Worm (Caenorhabditis elegans) whole organism, midembryonic: ENCODE measurements around the gene T10D4.19.

Experiments used
- T22C8.4 ChIP-seq: fragments of 200-800 bp; sonication (Bioruptor generic); IDR thresholded peaks from 2 replicates; pipeline ENCODE4 v1.3.6; 2022; ENCODE audit warnings: missing genetic modification characterization, missing compliant biosample characterization
- cog-1 ChIP-seq: sonication (generic microtip); optimal IDR thresholded peaks from 2 replicates; lab custom pipeline; 2016; ENCODE audit warnings: missing genetic modification characterization, missing compliant biosample characterization
- flt-1 ChIP-seq: fragments of 200-800 bp; sonication (Bioruptor generic); IDR thresholded peaks from 2 replicates; pipeline ENCODE4 v1.3.6; 2022; ENCODE audit warnings: missing genetic modification characterization, missing compliant biosample characterization
- klf-2 ChIP-seq: fragments of 200-800 bp; sonication (Bioruptor generic); conservative IDR thresholded peaks from 2 replicates; pipeline ENCODE4 v1.3.6; 2022; ENCODE audit warnings: missing genetic modification reagents, missing genetic modification characterization, missing compliant biosample characterization
- med-1 ChIP-seq: sonication (generic microtip); optimal IDR thresholded peaks from 2 replicates; lab custom pipeline; 2017; ENCODE audit warnings: missing genetic modification characterization, mild to moderate bottlenecking, missing compliant biosample characterization, antibody characterized with exemption, missing genetic modification reagents; ENCODE audit not compliant: insufficient read depth
- ref-1 ChIP-seq: fragments of 200-800 bp; sonication (Bioruptor generic); conservative IDR thresholded peaks from 2 replicates; pipeline ENCODE4 v1.3.6; 2022; ENCODE audit warnings: missing genetic modification reagents, missing genetic modification characterization, missing compliant biosample characterization
- tab-1 ChIP-seq: fragments of 200-800 bp; sonication (Bioruptor generic); IDR thresholded peaks from 2 replicates; pipeline ENCODE4 v1.3.6; 2022; ENCODE audit warnings: missing genetic modification characterization, missing compliant biosample characterization
- ztf-23 ChIP-seq: fragments of 200-800 bp; sonication (Bioruptor generic); IDR thresholded peaks from 2 replicates; pipeline ENCODE4 v1.3.6; 2022; ENCODE audit warnings: missing genetic modification reagents, missing genetic modification characterization, missing compliant biosample characterization
- ztf-29 ChIP-seq: fragments of 200-800 bp; sonication (Bioruptor generic); IDR thresholded peaks from 2 replicates; pipeline ENCODE4 v1.3.6; 2022; ENCODE audit warnings: missing genetic modification reagents, missing genetic modification characterization, missing compliant biosample characterization

Gene T10D4.19

DNA sequence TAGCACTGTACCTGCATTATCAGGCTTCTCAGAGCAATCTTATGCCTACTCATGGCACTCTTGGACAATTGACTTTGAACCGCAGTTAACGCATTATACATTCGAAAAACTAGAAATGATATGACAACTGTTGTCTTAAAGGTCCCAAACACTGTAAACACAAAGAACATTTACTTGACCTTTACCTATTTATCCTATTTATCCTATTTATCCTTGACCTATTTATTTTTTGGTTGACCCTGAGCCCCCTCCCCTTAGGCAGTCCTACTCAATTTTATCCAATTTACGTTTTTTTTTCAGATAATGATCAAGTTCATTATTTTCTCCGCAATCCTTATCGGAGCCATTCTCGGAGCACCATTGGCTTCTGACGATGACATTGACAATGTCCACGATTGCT is at the start of gene T10D4.19, which contains the start of gene T10D4.14:
T10D4.19 (plus strand) TSS at position 304 of the 400 bp plus-strand sequence.
T10D4.14 (minus strand) TSS at position 101 of the 400 bp plus-strand sequence.
- TF ChIP-seq T22C8.4 (GFP tag; lab: Robert Waterston, UW) = no peak
- no peak for TF ChIP-seq ztf-29 (GFP tag; lab: Robert Waterston, UW)
- no peak for TF ChIP-seq klf-2 (GFP tag; lab: Robert Waterston, UW)
- TF ChIP-seq cog-1 (tag; lab: Kevin White, UChicago) = no peak
- TF ChIP-seq ztf-23 (GFP tag; lab: Robert Waterston, UW) = no peak
- TF ChIP-seq med-1 (GFP tag; lab: Kevin White, UChicago) = no peak
- no peak for TF ChIP-seq flt-1 (GFP tag; lab: Robert Waterston, UW)
- TF ChIP-seq ref-1 = no peak
- no peak for TF ChIP-seq tab-1

DNA sequence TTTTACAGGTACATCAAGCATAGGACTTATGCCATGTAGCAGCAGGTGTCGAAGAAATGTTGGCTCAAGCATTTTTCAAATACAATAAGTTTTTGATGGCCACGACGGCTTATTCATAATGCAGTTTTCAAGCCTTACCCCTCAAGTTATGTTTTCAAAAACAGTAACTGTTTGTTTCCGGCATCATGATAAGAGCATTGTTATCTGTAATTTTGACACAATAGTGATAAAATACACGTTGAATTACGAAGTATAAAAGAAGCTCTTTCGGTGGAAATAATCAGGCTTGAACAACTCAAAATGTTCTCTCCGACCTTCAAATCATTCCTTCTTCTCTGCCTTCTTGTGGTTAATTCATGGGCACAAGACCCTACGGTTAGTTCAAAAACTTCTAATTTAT is 49.7 kb upstream of the T10D4.19 start, which contains the start of gene clec-121:
clec-121 (plus strand) TSS at position 301 of the 400 bp plus-strand sequence.
- TF ChIP-seq flt-1 (GFP tag; lab: Robert Waterston, UW) (no peak), ref-1 (no peak), T22C8.4 (GFP tag; lab: Robert Waterston, UW) (no peak), klf-2 (GFP tag; lab: Robert Waterston, UW) (no peak), med-1 (GFP tag; lab: Kevin White, UChicago) (no peak)

DNA sequence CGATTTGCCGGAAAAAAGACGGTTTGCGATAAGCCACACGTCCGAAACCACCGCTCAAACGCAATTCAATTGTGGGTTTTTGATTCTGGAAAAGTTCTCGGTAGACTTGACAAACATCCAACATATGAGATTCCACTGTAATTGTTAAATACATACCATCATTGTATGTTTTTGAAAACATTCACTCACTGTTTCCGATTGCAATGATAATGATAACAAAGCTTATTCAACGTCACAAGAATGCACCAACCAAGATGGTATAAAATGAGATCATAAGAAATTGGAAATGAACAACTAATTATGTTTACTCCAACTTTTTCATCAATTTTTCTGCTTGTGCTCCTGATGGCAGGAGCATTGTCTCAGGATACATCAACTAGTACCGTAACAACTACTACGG is 46.0 kb upstream of the T10D4.19 start, which contains the start of gene clec-122:
clec-122 (plus strand) TSS at position 301 of the 400 bp plus-strand sequence.
- TF ChIP-seq ztf-23 (GFP tag; lab: Robert Waterston, UW) (no peak), tab-1 (no peak), ztf-29 (GFP tag; lab: Robert Waterston, UW) (no peak), ref-1 (no peak), T22C8.4 (GFP tag; lab: Robert Waterston, UW) (no peak), cog-1 (tag; lab: Kevin White, UChicago) (no peak), klf-2 (GFP tag; lab: Robert Waterston, UW) (no peak), med-1 (GFP tag; lab: Kevin White, UChicago) (no peak), flt-1 (GFP tag; lab: Robert Waterston, UW) (no peak)

- TF ChIP-seq cog-1 (tag; lab: Kevin White, UChicago) (no peak), ztf-23 (GFP tag; lab: Robert Waterston, UW) (no peak), ref-1 (no peak), flt-1 (GFP tag; lab: Robert Waterston, UW) (no peak), tab-1 (0 out of 2 replicates have a peak, but pooled peaks have one; percentile 47), klf-2 (GFP tag; lab: Robert Waterston, UW) (no peak)
Observed at ce11 chrII:3108101-3108500, 43.6 kb upstream of the T10D4.19 start.

DNA sequence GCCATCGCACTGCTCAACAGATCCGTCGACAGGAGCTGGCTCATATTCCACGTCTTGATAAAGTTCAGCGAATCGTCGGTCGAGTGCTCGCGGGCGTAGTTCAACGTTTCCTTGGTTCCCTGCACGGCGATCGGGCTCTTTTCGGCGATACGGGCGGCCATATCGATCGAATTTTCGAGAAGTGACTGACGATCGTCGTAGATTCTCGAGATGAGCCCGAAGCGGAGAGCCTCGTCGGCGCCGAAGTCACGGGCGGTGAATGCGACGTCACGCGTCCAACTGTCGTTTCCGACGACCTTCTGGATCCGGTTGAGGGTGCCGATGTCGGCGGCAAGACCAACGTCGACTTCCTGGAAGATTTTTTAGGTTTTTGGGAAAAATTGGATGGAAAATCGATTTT is 42.2 kb upstream of the T10D4.19 start:
- TF ChIP-seq klf-2 (GFP tag; lab: Robert Waterston, UW) (no peak), med-1 (GFP tag; lab: Kevin White, UChicago) (no peak), tab-1 (no peak), cog-1 (tag; lab: Kevin White, UChicago) (no peak), T22C8.4 (GFP tag; lab: Robert Waterston, UW) (no peak), flt-1 (GFP tag; lab: Robert Waterston, UW) (no peak), ref-1 (no peak), ztf-29 (GFP tag; lab: Robert Waterston, UW) (no peak), ztf-23 (GFP tag; lab: Robert Waterston, UW) (no peak)

- no peak for TF ChIP-seq tab-1
- TF ChIP-seq T22C8.4 (GFP tag; lab: Robert Waterston, UW) = no peak
- TF ChIP-seq flt-1 (GFP tag; lab: Robert Waterston, UW) = no peak
- no peak for TF ChIP-seq cog-1 (tag; lab: Kevin White, UChicago)
- no peak for TF ChIP-seq ztf-23 (GFP tag; lab: Robert Waterston, UW)
- TF ChIP-seq ztf-29 (GFP tag; lab: Robert Waterston, UW) = no peak
- no peak for TF ChIP-seq med-1 (GFP tag; lab: Kevin White, UChicago)
- TF ChIP-seq klf-2 (GFP tag; lab: Robert Waterston, UW) = no peak
- TF ChIP-seq ref-1 = no peak
Observed at ce11 chrII:3110099-3110498, 41.6 kb upstream of the T10D4.19 start.

DNA sequence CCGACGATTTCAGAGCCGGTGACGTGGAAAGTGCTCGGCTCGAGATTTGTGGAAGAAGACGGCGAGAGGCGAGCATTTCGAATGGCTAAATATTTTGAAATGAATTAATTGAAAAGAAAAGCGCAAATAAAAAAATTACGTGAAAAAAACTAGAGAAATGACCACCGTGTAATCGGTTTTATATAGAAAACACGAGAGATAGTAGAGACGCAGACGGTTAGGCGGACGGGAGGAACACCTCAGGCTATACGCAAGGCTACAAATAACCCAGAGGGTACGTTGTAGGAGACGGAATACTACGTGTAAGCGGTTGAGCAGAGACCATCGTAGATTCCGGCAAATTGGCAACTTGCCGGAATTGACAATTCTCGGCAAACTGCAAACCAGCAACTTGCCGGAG is 40.6 kb upstream of the T10D4.19 start, which contains the start of gene Y25C1A.13:
Y25C1A.13 (minus strand) TSS at position 101 of the 400 bp plus-strand sequence.
- TF ChIP-seq cog-1 (tag; lab: Kevin White, UChicago) (no peak), med-1 (GFP tag; lab: Kevin White, UChicago) (no peak), T22C8.4 (GFP tag; lab: Robert Waterston, UW) (no peak), ref-1 (no peak), ztf-29 (GFP tag; lab: Robert Waterston, UW) (no peak), klf-2 (GFP tag; lab: Robert Waterston, UW) (no peak), ztf-23 (GFP tag; lab: Robert Waterston, UW) (no peak), flt-1 (GFP tag; lab: Robert Waterston, UW) (no peak), tab-1 (no peak)

DNA sequence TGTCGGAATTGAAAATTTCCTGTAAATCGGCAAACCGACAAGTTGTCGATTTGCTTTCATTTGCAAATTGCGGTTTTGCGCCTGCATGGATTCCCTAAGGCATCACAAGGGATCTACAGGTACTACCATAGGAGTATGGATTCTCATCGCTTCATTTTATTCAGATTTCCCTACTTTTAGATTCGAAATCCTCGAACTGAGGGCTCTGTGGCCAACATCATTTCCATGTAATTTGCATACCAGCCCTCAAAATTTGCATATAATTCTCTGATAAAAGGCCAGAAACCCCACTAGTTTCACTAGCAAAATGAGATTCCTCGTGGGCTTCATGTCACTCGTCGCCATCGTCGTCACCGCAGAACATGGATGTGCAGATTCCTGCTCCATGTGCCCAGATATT is 39.4 kb upstream of the T10D4.19 start, which contains the start of gene Y25C1A.2:
Y25C1A.2 (plus strand) TSS at position 301 of the 400 bp plus-strand sequence.
- no peak for TF ChIP-seq cog-1 (tag; lab: Kevin White, UChicago)
- TF ChIP-seq med-1 (GFP tag; lab: Kevin White, UChicago) = no peak

DNA sequence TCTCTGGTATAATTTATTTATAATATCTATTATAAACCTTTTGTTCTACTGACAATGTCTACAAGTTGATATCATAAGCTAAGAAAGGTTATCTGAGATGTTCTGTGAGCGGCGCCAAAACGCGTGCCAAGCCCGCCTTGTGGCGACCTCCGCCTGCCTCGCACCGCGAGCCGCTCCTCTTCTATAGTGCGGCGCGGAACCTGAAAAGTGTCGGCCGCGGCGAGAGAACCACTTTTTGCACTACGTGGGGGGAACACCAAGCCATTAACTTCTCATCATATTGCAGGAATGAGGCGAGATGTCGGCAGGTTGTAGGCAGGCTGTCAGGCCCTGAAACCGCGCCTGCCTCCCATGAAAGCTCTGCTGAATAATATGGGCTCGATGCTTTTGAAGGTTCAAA is 38.4 kb upstream of the T10D4.19 start:
- TF ChIP-seq med-1 (GFP tag; lab: Kevin White, UChicago) = no peak
- TF ChIP-seq ztf-29 (GFP tag; lab: Robert Waterston, UW) = no peak
- 0 out of 2 replicates have a peak, but pooled peaks have one; percentile 14 for TF ChIP-seq tab-1
- TF ChIP-seq klf-2 (GFP tag; lab: Robert Waterston, UW) = no peak

- TF ChIP-seq ref-1 (no peak), flt-1 (GFP tag; lab: Robert Waterston, UW) (no peak), klf-2 (GFP tag; lab: Robert Waterston, UW) (no peak), T22C8.4 (GFP tag; lab: Robert Waterston, UW) (no peak), ztf-23 (GFP tag; lab: Robert Waterston, UW) (no peak), tab-1 (no peak), cog-1 (tag; lab: Kevin White, UChicago) (no peak)
Observed at ce11 chrII:3113934-3114333, 37.8 kb upstream of the T10D4.19 start, which contains the start of gene clec-123. TSS of gene clec-123 (plus strand) at chrII:3114234.
